Worm (Caenorhabditis elegans): Measurements from ENCODE around the gene H03G16.7.

- no peak for TF ChIP-seq him-1 (tag; optimal IDR thresholded peaks at IDR 0.05)
- TF ChIP-seq dao-5 (tag; optimal IDR thresholded peaks at IDR 0.05) = no peak
- no peak for TF ChIP-seq W03F9.2 (tag; optimal IDR thresholded peaks at IDR 0.05)
These were observed 21.9 kb upstream of the H03G16.7 start, which contains the start of the genes H40L08.8, H40L08.2 and H40L08.7 for ce11 chrX:15077597-15078261.

Data from whole organism, L4/young adult.